Fruit fly (Drosophila melanogaster): Measurements from ENCODE around the gene CG6527.

The CG6527 gene

DNA sequence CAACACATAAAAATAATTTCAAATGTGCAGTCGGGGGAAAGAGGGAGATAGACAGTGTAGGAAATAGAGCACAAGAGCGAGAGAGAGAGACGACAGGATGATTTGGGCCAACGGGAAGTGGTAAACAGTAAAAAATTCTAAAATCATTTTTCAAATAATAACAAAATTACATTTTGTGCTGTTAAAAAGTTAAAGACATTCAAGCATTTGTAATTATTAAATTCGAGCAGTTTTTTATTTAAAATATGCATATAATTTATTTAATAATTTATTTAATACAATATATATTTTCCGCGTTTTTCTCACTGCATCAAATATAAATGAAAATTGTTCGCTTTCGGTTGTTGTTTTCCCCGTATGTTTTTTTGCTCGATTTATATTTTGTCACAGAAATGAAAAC, 22.6 kb downstream of the CG6527 start:
- no peak for TF ChIP-seq CG17806 (tag; optimal IDR thresholded peaks at IDR 0.05)
- TF ChIP-seq Snoo (tag; optimal IDR thresholded peaks at IDR 0.05) = no peak
- peak; percentile 47; the same call in 1 of the 2 replicates for TF ChIP-seq CG32121 (GFP tag; IDR thresholded peaks at IDR 0.05)

DNA sequence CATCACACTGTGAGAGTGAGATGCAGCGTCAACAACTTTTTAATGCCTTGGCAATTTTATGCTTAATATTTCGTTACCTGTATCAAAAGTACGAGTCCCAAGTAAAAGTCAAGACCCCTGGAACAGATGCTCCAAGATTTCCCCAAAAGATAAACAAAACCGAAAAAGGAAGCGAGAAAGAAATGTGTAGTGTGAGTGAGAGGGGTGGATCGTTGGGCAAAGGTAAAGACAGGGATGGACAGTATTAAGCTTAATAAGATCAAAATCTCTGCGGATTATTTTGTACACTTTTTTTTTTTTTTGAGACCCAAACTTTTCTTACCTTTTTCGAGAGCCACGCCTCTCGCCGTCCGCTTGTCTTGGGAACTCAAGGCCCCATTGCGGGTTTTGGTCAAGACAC, 23.8 kb downstream of the CG6527 start:
- TF ChIP-seq CG9948 (tag; optimal IDR thresholded peaks at IDR 0.05) = no peak
- no peak for TF ChIP-seq CG8301 (tag; optimal IDR thresholded peaks at IDR 0.05)
- no peak for TF ChIP-seq Snoo (tag; optimal IDR thresholded peaks at IDR 0.05)
- TF ChIP-seq CG12605 (GFP tag; IDR thresholded peaks at IDR 0.05) = no peak
- TF ChIP-seq CG4496 (GFP tag; IDR thresholded peaks at IDR 0.05) = no peak
- TF ChIP-seq fd96Ca (GFP tag; IDR thresholded peaks at IDR 0.05) = no peak
- no peak for TF ChIP-seq D1 (tag; optimal IDR thresholded peaks at IDR 0.05)
- no peak for TF ChIP-seq EcR (GFP tag; optimal IDR thresholded peaks at IDR 0.05)
- no peak for TF ChIP-seq CG8159 (tag; optimal IDR thresholded peaks at IDR 0.05)
- TF ChIP-seq CG32121 (GFP tag; IDR thresholded peaks at IDR 0.05) = no peak
- no peak for TF ChIP-seq gl (tag; optimal IDR thresholded peaks at IDR 0.05)

DNA sequence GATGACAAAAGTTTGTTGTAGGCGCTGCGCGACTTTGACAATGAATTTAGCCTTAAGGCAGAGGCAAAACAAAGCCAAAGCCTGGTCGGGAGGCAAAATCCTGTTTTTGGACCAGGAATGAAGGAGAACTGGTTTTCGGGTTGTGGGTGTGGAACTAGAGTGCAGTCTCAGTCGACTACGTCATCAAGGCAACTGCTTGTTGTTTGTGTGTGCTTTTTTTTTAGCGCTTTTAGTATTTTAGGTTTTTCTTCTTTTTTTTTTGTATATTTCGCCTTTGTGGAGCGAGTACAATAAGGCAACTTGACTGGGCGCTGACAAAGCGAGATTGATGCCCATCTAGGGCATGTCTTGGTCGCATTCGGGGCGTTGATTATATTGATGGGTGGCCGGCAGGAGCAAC, 25.0 kb downstream of the CG6527 start:
- TF ChIP-seq CG9948 (tag; optimal IDR thresholded peaks at IDR 0.05) (peak; percentile 16), EcR (GFP tag; optimal IDR thresholded peaks at IDR 0.05) (peak; percentile 59), Pif1A (GFP tag; optimal IDR thresholded peaks at IDR 0.05) (peak; percentile 20), CG4496 (GFP tag; IDR thresholded peaks at IDR 0.05) (no peak), fd96Ca (GFP tag; IDR thresholded peaks at IDR 0.05) (0 out of 3 replicates have a peak, but pooled peaks have one; percentile 7), D1 (tag; optimal IDR thresholded peaks at IDR 0.05) (no peak), Ets98B (GFP tag; IDR thresholded peaks at IDR 0.05) (no peak), Snoo (tag; optimal IDR thresholded peaks at IDR 0.05) (no peak), CG8159 (tag; optimal IDR thresholded peaks at IDR 0.05) (peak; percentile 52), CG17806 (tag; optimal IDR thresholded peaks at IDR 0.05) (peak; percentile 17), CG14655 (GFP tag; optimal IDR thresholded peaks at IDR 0.05) (no peak), CG34367 (tag; optimal IDR thresholded peaks at IDR 0.05) (peak; percentile 28), Pif1B (GFP tag; optimal IDR thresholded peaks at IDR 0.05) (peak; percentile 23), CG8301 (tag; optimal IDR thresholded peaks at IDR 0.05) (no peak), CG10348 (GFP tag; IDR thresholded peaks at IDR 0.05) (no peak), gl (tag; optimal IDR thresholded peaks at IDR 0.05) (peak; percentile 66), CG13204 (GFP tag; optimal IDR thresholded peaks at IDR 0.05) (peak; percentile 51), rn (GFP tag; IDR thresholded peaks at IDR 0.05) (no peak), CG12605 (GFP tag; IDR thresholded peaks at IDR 0.05) (peak; percentile 52), CG15710 (tag; optimal IDR thresholded peaks at IDR 0.05) (peak; percentile 48), CG32121 (GFP tag; IDR thresholded peaks at IDR 0.05) (no peak)

DNA sequence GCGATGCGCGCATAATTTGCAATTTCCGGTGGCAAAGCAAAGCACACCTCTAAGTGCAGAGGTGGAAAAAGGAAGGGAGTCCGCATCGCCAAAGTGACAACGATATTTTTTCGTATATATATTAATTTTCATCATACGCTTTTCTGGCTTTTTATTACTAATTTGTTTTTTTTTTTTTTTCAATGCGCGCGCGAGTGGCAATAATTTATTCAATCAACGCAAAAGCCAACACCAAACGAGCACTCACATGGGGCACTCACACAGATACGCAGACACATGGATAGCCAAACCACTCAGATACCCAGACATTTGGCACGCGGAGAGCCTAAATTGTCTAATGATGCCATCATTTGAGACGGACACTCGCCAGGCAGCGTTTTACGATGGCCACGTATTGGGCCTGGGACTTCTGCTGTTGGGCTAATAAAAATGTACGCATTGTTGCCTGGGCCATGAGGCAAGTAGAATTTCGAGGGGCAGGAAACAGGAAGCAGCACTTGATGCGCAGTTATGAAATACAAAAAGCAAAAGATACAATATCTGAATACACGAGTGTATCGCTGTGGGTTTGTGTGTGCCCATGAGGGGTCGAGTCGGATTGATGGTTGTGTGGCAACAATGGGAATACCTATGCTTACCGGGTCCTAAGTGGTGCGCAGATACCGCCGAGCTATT, 26.8 kb downstream of the CG6527 start:
- TF ChIP-seq rn (GFP tag; IDR thresholded peaks at IDR 0.05) = no peak
- TF ChIP-seq Pif1A (GFP tag; optimal IDR thresholded peaks at IDR 0.05) = no peak
- 0 out of 2 replicates have a peak, but pooled peaks have one; percentile 18 for TF ChIP-seq CG32121 (GFP tag; IDR thresholded peaks at IDR 0.05)
- no peak for TF ChIP-seq D1 (tag; optimal IDR thresholded peaks at IDR 0.05)

DNA sequence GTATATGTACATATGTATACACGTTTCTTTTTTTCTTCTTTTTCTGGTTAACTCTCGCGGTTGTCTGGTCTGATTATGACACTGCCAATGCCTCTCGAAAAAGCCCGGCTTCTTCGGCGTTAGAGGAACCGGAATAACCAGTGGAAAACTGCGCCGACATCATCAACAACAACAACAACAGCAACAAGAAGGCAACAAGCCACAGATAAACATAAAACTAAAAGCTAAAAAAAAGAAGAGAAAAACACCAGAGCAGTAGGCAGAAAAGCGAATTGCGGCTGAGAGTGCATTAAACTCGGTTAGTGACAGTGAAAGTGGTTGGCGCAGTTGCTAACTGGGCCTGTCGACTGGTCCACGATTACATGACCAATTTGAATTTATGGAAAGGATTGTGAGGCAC, 27.8 kb downstream of the CG6527 start:
- TF ChIP-seq CG32121 (GFP tag; IDR thresholded peaks at IDR 0.05) (no peak), CG8159 (tag; optimal IDR thresholded peaks at IDR 0.05) (no peak), Snoo (tag; optimal IDR thresholded peaks at IDR 0.05) (no peak), Pif1B (GFP tag; optimal IDR thresholded peaks at IDR 0.05) (no peak), CG12605 (GFP tag; IDR thresholded peaks at IDR 0.05) (no peak), CG8301 (tag; optimal IDR thresholded peaks at IDR 0.05) (peak; percentile 26), CG10348 (GFP tag; IDR thresholded peaks at IDR 0.05) (no peak), EcR (GFP tag; optimal IDR thresholded peaks at IDR 0.05) (peak; percentile 89), CG9948 (tag; optimal IDR thresholded peaks at IDR 0.05) (no peak), CG34367 (tag; optimal IDR thresholded peaks at IDR 0.05) (no peak), CG15710 (tag; optimal IDR thresholded peaks at IDR 0.05) (no peak), CG17806 (tag; optimal IDR thresholded peaks at IDR 0.05) (no peak), fd96Ca (GFP tag; IDR thresholded peaks at IDR 0.05) (0 out of 3 replicates have a peak, but pooled peaks have one; percentile 15), D1 (tag; optimal IDR thresholded peaks at IDR 0.05) (no peak), CG4496 (GFP tag; IDR thresholded peaks at IDR 0.05) (peak; percentile 48; the same call in 2 of the 3 replicates), CG13204 (GFP tag; optimal IDR thresholded peaks at IDR 0.05) (no peak), rn (GFP tag; IDR thresholded peaks at IDR 0.05) (no peak), CG14655 (GFP tag; optimal IDR thresholded peaks at IDR 0.05) (peak; percentile 64), gl (tag; optimal IDR thresholded peaks at IDR 0.05) (no peak), Ets98B (GFP tag; IDR thresholded peaks at IDR 0.05) (peak; percentile 45; the same call in 1 of the 2 replicates), Pif1A (GFP tag; optimal IDR thresholded peaks at IDR 0.05) (no peak)

DNA sequence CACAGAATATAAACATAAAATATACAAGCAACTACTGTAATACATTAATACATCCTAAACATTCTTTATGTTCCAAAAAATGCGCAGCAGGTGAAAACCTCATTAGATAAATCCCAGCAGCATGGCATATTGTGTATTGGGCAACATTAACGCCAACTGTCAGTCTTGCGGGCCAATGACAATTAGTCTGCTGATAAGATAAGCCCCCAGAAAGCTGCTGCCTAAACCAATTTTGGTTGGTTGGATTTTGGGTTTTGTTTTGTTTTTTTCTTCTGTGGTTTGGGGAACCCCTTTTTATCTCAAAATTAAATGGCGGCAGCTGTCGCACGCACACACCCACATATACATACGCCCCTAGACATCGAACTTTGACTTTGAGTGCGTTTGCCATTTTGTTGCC, 30.6 kb downstream of the CG6527 start:
- no peak for TF ChIP-seq rn (GFP tag; IDR thresholded peaks at IDR 0.05)
- no peak for TF ChIP-seq Snoo (tag; optimal IDR thresholded peaks at IDR 0.05)
- TF ChIP-seq CG4496 (GFP tag; IDR thresholded peaks at IDR 0.05) = no peak
- no peak for TF ChIP-seq CG10348 (GFP tag; IDR thresholded peaks at IDR 0.05)
- TF ChIP-seq D1 (tag; optimal IDR thresholded peaks at IDR 0.05) = no peak
- TF ChIP-seq Pif1B (GFP tag; optimal IDR thresholded peaks at IDR 0.05) = no peak
- no peak for TF ChIP-seq CG13204 (GFP tag; optimal IDR thresholded peaks at IDR 0.05)
- no peak for TF ChIP-seq CG32121 (GFP tag; IDR thresholded peaks at IDR 0.05)
- TF ChIP-seq Ets98B (GFP tag; IDR thresholded peaks at IDR 0.05) = no peak
- TF ChIP-seq Pif1A (GFP tag; optimal IDR thresholded peaks at IDR 0.05) = no peak
- TF ChIP-seq CG14655 (GFP tag; optimal IDR thresholded peaks at IDR 0.05) = no peak
